Worm (Caenorhabditis elegans) whole organism, young adult: ENCODE data around the gene F32D8.11.

Experiments used
- F37B4.10 ChIP-seq: fragments of 200-800 bp; sonication (Bioruptor generic); IDR thresholded peaks from 2 replicates; pipeline ENCODE4 v1.3.6; 2022; ENCODE audit warnings: missing genetic modification characterization, missing compliant biosample characterization
- F55B11.4 ChIP-seq: sonication (generic microtip); optimal IDR thresholded peaks from 2 replicates; lab custom pipeline; 2016; ENCODE audit warnings: missing compliant biosample characterization, missing genetic modification characterization, borderline replicate concordance; ENCODE audit not compliant: insufficient read depth
- Y53G8AR.9 ChIP-seq: fragments of 200-800 bp; sonication (Bioruptor generic); conservative IDR thresholded peaks from 2 replicates; pipeline ENCODE4 v1.3.6; 2022; ENCODE audit warnings: missing genetic modification reagents, missing genetic modification characterization, missing compliant biosample characterization
- ama-1 ChIP-seq, 3 experiments: fragments of 150-350 bp in 1 of 3; sonication (generic microtip) in 2 of 3; optimal IDR thresholded peaks; 2 replicates each; lab custom pipeline; 2014 to 2018; ENCODE audit warnings: missing biosample characterization in 2 of 3, missing genetic modification characterization in 2 of 3, missing genetic modification reagents in 2 of 3
- ccch-3 ChIP-seq: fragments of 200-800 bp; sonication (Bioruptor generic); optimal IDR thresholded peaks from 2 replicates; lab custom pipeline; 2018; ENCODE audit warnings: mild to moderate bottlenecking, missing genetic modification characterization, missing compliant biosample characterization
- efl-1 ChIP-seq: fragments of 150-350 bp; optimal IDR thresholded peaks from 2 replicates; lab custom pipeline; 2014; ENCODE audit warnings: missing biosample characterization, missing genetic modification reagents, missing genetic modification characterization
- egl-18 ChIP-seq: fragments of 200-800 bp; sonication (Bioruptor generic); IDR thresholded peaks from 2 replicates; pipeline ENCODE4 v1.3.6; 2022; ENCODE audit warnings: missing genetic modification reagents, missing genetic modification characterization, missing compliant biosample characterization
- lin-26 ChIP-seq: fragments of 200-800 bp; sonication (Bioruptor generic); IDR thresholded peaks from 2 replicates; pipeline ENCODE4 v1.3.6; 2022; ENCODE audit warnings: missing genetic modification reagents, missing genetic modification characterization, missing compliant biosample characterization
- sea-2 ChIP-seq: fragments of 200-800 bp; sonication (Bioruptor generic); IDR thresholded peaks from 2 replicates; pipeline ENCODE4 v1.3.6; 2022; ENCODE audit warnings: missing genetic modification characterization, missing compliant biosample characterization
- snpc-3.4 ChIP-seq: sonication (generic microtip); optimal IDR thresholded peaks from 2 replicates; lab custom pipeline; 2017; ENCODE audit warnings: missing genetic modification characterization, mild to moderate bottlenecking, missing compliant biosample characterization, antibody characterized with exemption, moderate library complexity, missing genotype, missing genetic modification reagents
- somi-1 ChIP-seq: fragments of 200-800 bp; sonication (Bioruptor generic); optimal IDR thresholded peaks from 2 replicates; lab custom pipeline; 2018; ENCODE audit warnings: mild to moderate bottlenecking, missing genetic modification characterization, missing compliant biosample characterization
- tbx-9 ChIP-seq: sonication (generic microtip); optimal IDR thresholded peaks from 2 replicates; lab custom pipeline; 2016; ENCODE audit warnings: borderline replicate concordance, missing genetic modification characterization, inconsistent platforms, missing compliant biosample characterization
- unc-62 ChIP-seq: fragments of 150-350 bp; optimal IDR thresholded peaks from 2 replicates; lab custom pipeline; 2014; ENCODE audit warnings: missing biosample characterization, missing genetic modification reagents, missing genetic modification characterization

- TF ChIP-seq efl-1 (no peak), somi-1 (GFP tag; lab: Kevin White, UChicago) (no peak), snpc-3.4 (tag; lab: Kevin White, UChicago) (no peak), egl-18 (no peak), F37B4.10 (no peak), ama-1 (optimal IDR thresholded peaks at IDR 0.05; lab: Kevin White, UChicago) (no peak), ama-1 (GFP tag; optimal IDR thresholded peaks at IDR 0.05; lab: Kevin White, UChicago) (no peak), sea-2 (no peak), unc-62 (GFP tag; lab: Kevin White, UChicago) (no peak), ccch-3 (GFP tag; lab: Kevin White, UChicago) (no peak), F55B11.4 (no peak), Y53G8AR.9 (GFP tag; lab: Robert Waterston, UW) (no peak), lin-26 (no peak), tbx-9 (tag; lab: Kevin White, UChicago) (no peak)
Measured at ce11 chrV:10898107-10898506, 9.2 kb upstream of the F32D8.11 start, which contains the start of gene F32D8.7.
